Worm (Caenorhabditis elegans): ENCODE data around the gene phf-10.

- TF ChIP-seq dpl-1 (GFP tag; optimal IDR thresholded peaks at IDR 0.05), result no peak
- TF ChIP-seq ama-1 (optimal IDR thresholded peaks at IDR 0.05), result no peak
- no peak for TF ChIP-seq unc-130 (tag; optimal IDR thresholded peaks at IDR 0.05)
- TF ChIP-seq ztf-4 (tag; optimal IDR thresholded peaks at IDR 0.05), result no peak
- no peak for TF ChIP-seq lin-39 (tag; optimal IDR thresholded peaks at IDR 0.05)
- TF ChIP-seq mdl-1 (tag; optimal IDR thresholded peaks at IDR 0.05), result no peak
- no peak for TF ChIP-seq snpc-4 (tag; optimal IDR thresholded peaks at IDR 0.05)
- no peak for TF ChIP-seq aly-2 (tag; optimal IDR thresholded peaks at IDR 0.05)
- TF ChIP-seq fkh-10 (GFP tag; optimal IDR thresholded peaks at IDR 0.05), result no peak
Measured at ce11 chrV:358473-358872, 47.1 kb upstream of the phf-10 start.

Data from whole organism, L1 larva.